Fruit fly (Drosophila melanogaster) whole organism, pupa: ENCODE results near the gene tkv.

Experiments used
- CG12605 ChIP-seq: fragments of 200-800 bp; sonication (Bioruptor generic); IDR thresholded peaks from 2 replicates; pipeline ENCODE4 v1.3.6; 2022; ENCODE audit warnings: missing biosample characterization, missing genetic modification characterization
- CG13204 ChIP-seq: fragments of 200-800 bp; sonication (Bioruptor generic); optimal IDR thresholded peaks from 2 replicates; lab custom pipeline; 2018; ENCODE audit warnings: missing biosample characterization, mild to moderate bottlenecking, missing genetic modification characterization, moderate library complexity
- CG14655 ChIP-seq: fragments of 200-800 bp; sonication (Bioruptor generic); optimal IDR thresholded peaks from 3 replicates; lab custom pipeline; 2017; ENCODE audit warnings: mild to moderate bottlenecking, missing biosample characterization, missing genetic modification reagents, missing genetic modification characterization
- CG15710 ChIP-seq: fragments of 200-800 bp; sonication (Bioruptor generic); optimal IDR thresholded peaks from 2 replicates; lab custom pipeline; 2018; ENCODE audit warnings: missing biosample characterization, mild to moderate bottlenecking, missing genetic modification characterization, moderate library complexity
- CG17806 ChIP-seq: fragments of 200-800 bp; sonication (Bioruptor generic); optimal IDR thresholded peaks from 2 replicates; lab custom pipeline; 2018; ENCODE audit warnings: missing biosample characterization, mild to moderate bottlenecking, missing genetic modification characterization, moderate library complexity
- CG32121 ChIP-seq: fragments of 200-800 bp; sonication (Bioruptor generic); IDR thresholded peaks from 2 replicates; pipeline ENCODE4 v1.3.6; 2022; ENCODE audit warnings: missing biosample characterization, missing genetic modification characterization
- D1 ChIP-seq: fragments of 200-800 bp; sonication (Bioruptor generic); optimal IDR thresholded peaks from 2 replicates; lab custom pipeline; 2018; ENCODE audit warnings: missing biosample characterization, mild to moderate bottlenecking, missing genetic modification characterization, moderate library complexity
- EcR ChIP-seq: fragments of 200-800 bp; sonication (Bioruptor generic); optimal IDR thresholded peaks from 3 replicates; lab custom pipeline; 2019; ENCODE audit warnings: missing biosample characterization, missing genetic modification characterization, mild to moderate bottlenecking, moderate library complexity, missing genetic modification reagents
- Pif1A ChIP-seq: fragments of 200-800 bp; sonication (Bioruptor generic); optimal IDR thresholded peaks from 3 replicates; lab custom pipeline; 2016; ENCODE audit warnings: missing biosample characterization, missing genetic modification characterization
- Pif1B ChIP-seq: fragments of 200-800 bp; sonication (Bioruptor generic); optimal IDR thresholded peaks from 3 replicates; lab custom pipeline; 2016; ENCODE audit warnings: missing biosample characterization, missing genetic modification characterization
- Snoo ChIP-seq: fragments of 200-800 bp; sonication (Bioruptor generic); optimal IDR thresholded peaks from 3 replicates; lab custom pipeline; 2017; ENCODE audit warnings: missing biosample characterization, mild to moderate bottlenecking, missing genetic modification characterization, inconsistent platforms
- fd96Ca ChIP-seq: fragments of 200-800 bp; sonication (Bioruptor generic); IDR thresholded peaks from 3 replicates; pipeline ENCODE4 v1.3.6; 2022; ENCODE audit warnings: missing biosample characterization, missing genetic modification characterization
- gl ChIP-seq: fragments of 200-800 bp; sonication (Bioruptor generic); optimal IDR thresholded peaks from 2 replicates; lab custom pipeline; 2018; ENCODE audit warnings: missing biosample characterization, mild to moderate bottlenecking, missing genetic modification characterization
- rn ChIP-seq: fragments of 200-800 bp; sonication (Bioruptor generic); IDR thresholded peaks from 2 replicates; pipeline ENCODE4 v1.3.6; 2022; ENCODE audit warnings: missing biosample characterization, missing genetic modification characterization

dm6 chr2L:5320063-5320462 is 48.9 kb upstream of the tkv start:
- TF ChIP-seq rn (GFP tag; lab: Robert Waterston, UW) (no peak), Snoo (tag; lab: Kevin White, UChicago) (no peak), fd96Ca (GFP tag; lab: Robert Waterston, UW) (no peak), gl (no peak), CG12605 (GFP tag; lab: Robert Waterston, UW) (no peak), D1 (no peak), CG17806 (no peak), CG32121 (no peak), Pif1A (no peak), CG14655 (GFP tag; lab: Kevin White, UChicago) (no peak), CG13204 (no peak), Pif1B (GFP tag; lab: Kevin White, UChicago) (no peak), CG15710 (tag; lab: Kevin White, UChicago) (no peak), EcR (GFP tag; lab: Kevin White, UChicago) (no peak)
